Worm (Caenorhabditis elegans) whole organism, mixed stage, embryonic: ENCODE results near the gene srw-117.

Experiments used
- lsy-2 ChIP-seq: fragments of 150-350 bp; optimal IDR thresholded peaks from 2 replicates; lab custom pipeline; 2014; ENCODE audit warnings: missing biosample characterization, missing genetic modification characterization
- nhr-2 ChIP-seq: fragments of 150-350 bp; optimal IDR thresholded peaks from 2 replicates; lab custom pipeline; 2014; ENCODE audit warnings: missing biosample characterization, missing genetic modification characterization
- pha-4 ChIP-seq: fragments of 150-350 bp; optimal IDR thresholded peaks from 2 replicates; lab custom pipeline; 2018; ENCODE audit warnings: missing biosample characterization, missing genetic modification reagents, missing genetic modification characterization

DNA sequence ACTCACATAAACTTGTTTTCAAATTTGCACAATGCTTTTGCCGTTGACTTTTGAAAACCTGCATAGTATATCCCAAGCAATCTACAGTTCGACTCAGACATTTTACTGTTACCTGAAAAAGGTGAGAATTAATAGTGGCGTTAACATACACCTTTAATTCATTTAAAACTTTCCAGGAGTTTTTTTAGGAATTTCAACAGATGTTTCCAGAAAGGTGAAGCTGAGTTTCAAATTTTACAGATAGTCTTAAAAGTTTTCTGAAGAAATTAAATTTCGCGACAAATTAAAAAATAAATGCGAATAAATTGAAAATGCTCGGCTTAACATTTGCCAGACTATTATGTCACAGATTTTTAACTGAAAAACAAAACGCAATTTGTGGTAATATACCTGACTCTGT is 16.5 kb upstream of the srw-117 start, which contains the start of gene srw-119:
- no peak for TF ChIP-seq pha-4 (tag; lab: Kevin White, UChicago)
- TF ChIP-seq nhr-2 (tag; lab: Kevin White, UChicago), result no peak
- TF ChIP-seq lsy-2, result no peak
